Worm (Caenorhabditis elegans): ENCODE data around the gene Y102A11A.2.
A peak's percentile ranks its signal among the peaks of the same experiment; 100 is the strongest.

The Y102A11A.2 gene

ce11 chrX:2050212-2050611 lies 23.8 kb downstream of the Y102A11A.2 start:
- no peak for TF ChIP-seq ceh-14 (tag; optimal IDR thresholded peaks at IDR 0.05)
- no peak for TF ChIP-seq ceh-6 (GFP tag; optimal IDR thresholded peaks at IDR 0.05)
- no peak for TF ChIP-seq syd-9 (tag; optimal IDR thresholded peaks at IDR 0.05)
- peak; percentile 69 for TF ChIP-seq unc-55 (GFP tag; optimal IDR thresholded peaks at IDR 0.05)

ce11 chrX:2051602-2052001 lies 25.2 kb downstream of the Y102A11A.2 start, which contains the start of gene Y102A11A.1:
TSS of gene Y102A11A.1 (plus strand) at chrX:2051824.
- no peak for TF ChIP-seq ceh-18 (tag; optimal IDR thresholded peaks at IDR 0.05)
- no peak for TF ChIP-seq ceh-24 (tag; optimal IDR thresholded peaks at IDR 0.05)
- TF ChIP-seq elt-2 (tag; optimal IDR thresholded peaks at IDR 0.05): peak; percentile 14
- TF ChIP-seq ceh-14 (tag; optimal IDR thresholded peaks at IDR 0.05): no peak
- TF ChIP-seq hlh-30 (tag; optimal IDR thresholded peaks at IDR 0.05; ENCODE audit: insufficient read depth): no peak
- no peak for TF ChIP-seq pqm-1 (tag; optimal IDR thresholded peaks at IDR 0.05)
- TF ChIP-seq odd-2 (tag; optimal IDR thresholded peaks at IDR 0.05): no peak
- no peak for TF ChIP-seq nhr-232 (tag; optimal IDR thresholded peaks at IDR 0.05)

ce11 chrX:2064730-2065129 lies 38.3 kb downstream of the Y102A11A.2 start, which contains the start of gene F49H12.7:
TSS of gene F49H12.7 (plus strand) at chrX:2065030.
- TF ChIP-seq ceh-22 (tag; optimal IDR thresholded peaks at IDR 0.05) (no peak), ceh-24 (tag; optimal IDR thresholded peaks at IDR 0.05) (no peak), ceh-31 (tag; optimal IDR thresholded peaks at IDR 0.05) (no peak), npax-4 (tag; optimal IDR thresholded peaks at IDR 0.05) (no peak), syd-9 (tag; optimal IDR thresholded peaks at IDR 0.05) (no peak)

- TF ChIP-seq elt-2 (tag; optimal IDR thresholded peaks at IDR 0.05): peak; percentile 1
- no peak for TF ChIP-seq ceh-19 (GFP tag; optimal IDR thresholded peaks at IDR 0.05)
- TF ChIP-seq hlh-15 (tag; optimal IDR thresholded peaks at IDR 0.05): no peak
Measured at ce11 chrX:2068294-2068693, 41.9 kb downstream of the Y102A11A.2 start.

ce11 chrX:2070418-2070996 lies 44.1 kb downstream of the Y102A11A.2 start, which contains the start of gene acl-4:
TSS of gene acl-4 (minus strand) at chrX:2070444.
- no peak for TF ChIP-seq pax-1 (tag; optimal IDR thresholded peaks at IDR 0.05)
- TF ChIP-seq unc-86 (tag; optimal IDR thresholded peaks at IDR 0.05): no peak
- TF ChIP-seq hlh-6 (tag; optimal IDR thresholded peaks at IDR 0.05): no peak
- no peak for TF ChIP-seq sox-2 (GFP tag; IDR thresholded peaks at IDR 0.05)
- no peak for TF ChIP-seq ets-4 (tag; optimal IDR thresholded peaks at IDR 0.05)
- TF ChIP-seq T23F11.4 (GFP tag; optimal IDR thresholded peaks at IDR 0.05): no peak
- TF ChIP-seq nhr-11 (tag; optimal IDR thresholded peaks at IDR 0.05): no peak
- TF ChIP-seq ceh-2 (tag; optimal IDR thresholded peaks at IDR 0.05): no peak
- no peak for TF ChIP-seq elt-4 (tag; optimal IDR thresholded peaks at IDR 0.05)
- TF ChIP-seq ztf-16 (tag; optimal IDR thresholded peaks at IDR 0.05): no peak
- no peak for TF ChIP-seq zip-5 (tag; optimal IDR thresholded peaks at IDR 0.05)

- TF ChIP-seq ceh-45 (GFP tag; IDR thresholded peaks at IDR 0.05): no peak
- peak; percentile 81 for TF ChIP-seq elt-2 (tag; optimal IDR thresholded peaks at IDR 0.05)
- TF ChIP-seq ceh-6 (GFP tag; optimal IDR thresholded peaks at IDR 0.05): no peak
- TF ChIP-seq ceh-34 (tag; optimal IDR thresholded peaks at IDR 0.05): peak; percentile 31
- TF ChIP-seq hlh-8 (tag; optimal IDR thresholded peaks at IDR 0.05): peak; percentile 6
- TF ChIP-seq unc-42 (tag; optimal IDR thresholded peaks at IDR 0.05): peak; percentile 42
- peak; percentile 55 for TF ChIP-seq ceh-31 (tag; optimal IDR thresholded peaks at IDR 0.05)
- no peak for TF ChIP-seq ceh-14 (tag; optimal IDR thresholded peaks at IDR 0.05)
- TF ChIP-seq npax-4 (tag; optimal IDR thresholded peaks at IDR 0.05): no peak
- no peak for TF ChIP-seq odd-2 (tag; optimal IDR thresholded peaks at IDR 0.05)
- TF ChIP-seq tbx-2 (tag; optimal IDR thresholded peaks at IDR 0.05): peak; percentile 56
- TF ChIP-seq fax-1 (tag; optimal IDR thresholded peaks at IDR 0.05): no peak
- no peak for TF ChIP-seq K09A11.1 (tag; optimal IDR thresholded peaks at IDR 0.05; ENCODE audit: insufficient read depth)
- TF ChIP-seq unc-55 (GFP tag; optimal IDR thresholded peaks at IDR 0.05): peak; percentile 23
- TF ChIP-seq Y22D7AL.16 (tag; optimal IDR thresholded peaks at IDR 0.05): no peak
- TF ChIP-seq pag-3 (tag; optimal IDR thresholded peaks at IDR 0.05; ENCODE audit: borderline replicate concordance): no peak
- TF ChIP-seq hlh-6 (tag; optimal IDR thresholded peaks at IDR 0.05): no peak
- peak; percentile 26 for TF ChIP-seq nfya-1 (tag; optimal IDR thresholded peaks at IDR 0.05)
- no peak for TF ChIP-seq eyg-1 (tag; optimal IDR thresholded peaks at IDR 0.05)
- peak; percentile 71 for TF ChIP-seq sdc-2 (tag; optimal IDR thresholded peaks at IDR 0.05)
- peak; percentile 96 for TF ChIP-seq hlh-30 (tag; optimal IDR thresholded peaks at IDR 0.05; ENCODE audit: insufficient read depth)
- TF ChIP-seq sox-2 (GFP tag; IDR thresholded peaks at IDR 0.05): 0 out of 2 replicates have a peak, but pooled peaks have one; percentile 5
- TF ChIP-seq pha-2 (tag; optimal IDR thresholded peaks at IDR 0.05): no peak
Measured at ce11 chrX:2071392-2072001, 45.1 kb downstream of the Y102A11A.2 start.

Data from whole organism, late embryonic.